Worm (Caenorhabditis elegans) whole organism, L2 larva: ENCODE results near the gene R186.3.

Experiments used
- ama-1 ChIP-seq: fragments of 150-350 bp; optimal IDR thresholded peaks from 2 replicates; lab custom pipeline; 2018; ENCODE audit warnings: inconsistent platforms
- elt-3 ChIP-seq: sonication (generic microtip); optimal IDR thresholded peaks from 2 replicates; lab custom pipeline; 2017; ENCODE audit warnings: missing biosample characterization, missing genetic modification characterization
- lin-11 ChIP-seq: fragments of 150-350 bp; sonication (generic microtip); optimal IDR thresholded peaks from 2 replicates; lab custom pipeline; 2014; ENCODE audit warnings: missing biosample characterization, missing genetic modification characterization, inconsistent platforms, mixed read lengths
- lin-13 ChIP-seq: fragments of 150-350 bp; optimal IDR thresholded peaks from 2 replicates; lab custom pipeline; 2014; ENCODE audit warnings: missing biosample characterization, missing genetic modification reagents, missing genetic modification characterization
- lin-39 ChIP-seq: fragments of 150-350 bp; optimal IDR thresholded peaks from 2 replicates; lab custom pipeline; 2014; ENCODE audit warnings: missing biosample characterization, missing genetic modification reagents, missing genetic modification characterization
- mbf-1 ChIP-seq: sonication (generic microtip); optimal IDR thresholded peaks from 2 replicates; lab custom pipeline; 2017; ENCODE audit warnings: missing biosample characterization, missing genetic modification characterization
- nhr-23 ChIP-seq: fragments of 150-350 bp; optimal IDR thresholded peaks from 2 replicates; lab custom pipeline; 2014; ENCODE audit warnings: missing biosample characterization, missing genetic modification reagents, missing genetic modification characterization
- nhr-237 ChIP-seq: fragments of 150-350 bp; optimal IDR thresholded peaks from 2 replicates; lab custom pipeline; 2014; ENCODE audit warnings: missing biosample characterization, missing genetic modification characterization
- nhr-77 ChIP-seq: fragments of 150-350 bp; optimal IDR thresholded peaks from 2 replicates; lab custom pipeline; 2014; ENCODE audit warnings: missing biosample characterization, missing genetic modification characterization
- sma-9 ChIP-seq, 2 experiments: fragments of 150-350 bp in 1 of 2; sonication (generic microtip) in 1 of 2; optimal IDR thresholded peaks; 2 replicates each; lab custom pipeline; 2014 to 2016; ENCODE audit warnings: missing genetic modification characterization in 2 of 2, mild to moderate bottlenecking in 1 of 2, missing biosample characterization in 1 of 2, missing compliant biosample characterization in 1 of 2, missing genetic modification reagents in 1 of 2, moderate library complexity in 1 of 2
- zag-1 ChIP-seq: fragments of 150-350 bp; optimal IDR thresholded peaks from 2 replicates; lab custom pipeline; 2014; ENCODE audit warnings: missing biosample characterization, missing genetic modification characterization
- ztf-4 ChIP-seq: fragments of 150-350 bp; optimal IDR thresholded peaks from 2 replicates; lab custom pipeline; 2014; ENCODE audit warnings: missing biosample characterization, missing genetic modification characterization

DNA sequence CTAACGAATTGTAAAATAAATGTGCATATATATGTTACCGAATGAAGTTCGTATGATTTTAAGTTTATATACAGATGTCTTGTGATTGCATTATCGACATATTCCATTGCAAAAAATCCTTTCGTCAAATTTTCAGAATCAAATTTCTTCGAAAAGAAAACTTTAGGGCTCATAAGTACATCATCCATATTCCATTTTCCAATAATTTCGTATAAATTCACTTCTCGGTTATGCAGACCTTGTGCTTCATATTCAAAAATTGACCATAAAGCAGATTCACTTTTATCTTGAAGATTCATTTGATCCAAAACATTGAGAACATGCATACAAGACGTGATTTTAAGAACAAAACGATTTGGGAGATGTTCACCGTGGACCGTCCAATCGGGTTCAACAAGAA is 23.6 kb downstream of the R186.3 start:
- TF ChIP-seq nhr-23 (tag; lab: Kevin White, UChicago) (no peak), mbf-1 (tag; lab: Kevin White, UChicago) (no peak), nhr-77 (tag; lab: Kevin White, UChicago) (no peak), lin-11 (tag; lab: Kevin White, UChicago) (no peak), nhr-237 (no peak), ztf-4 (tag; lab: Kevin White, UChicago) (no peak), ama-1 (no peak), sma-9 (GFP tag; optimal IDR thresholded peaks at IDR 0.05; lab: Kevin White, UChicago) (no peak), sma-9 (tag; optimal IDR thresholded peaks at IDR 0.05; lab: Kevin White, UChicago) (no peak), elt-3 (tag; lab: Kevin White, UChicago) (no peak), zag-1 (tag; lab: Kevin White, UChicago) (no peak), lin-39 (tag; lab: Kevin White, UChicago) (no peak), lin-13 (GFP tag; lab: Kevin White, UChicago) (no peak)
